Worm (Caenorhabditis elegans) whole organism, L3 larva: ENCODE measurements around the gene trpp-9.
A peak's percentile ranks its signal among the peaks of the same experiment; 100 is the strongest.

ENCODE experiments used
- nhr-237 ChIP-seq: fragments of 150-350 bp; optimal IDR thresholded peaks from 2 replicates; lab custom pipeline; 2014; ENCODE audit warnings: missing biosample characterization, missing genetic modification characterization
- nhr-25 ChIP-seq: sonication (generic microtip); optimal IDR thresholded peaks from 2 replicates; lab custom pipeline; 2017; ENCODE audit warnings: missing biosample characterization, missing genetic modification characterization
- skn-1 ChIP-seq: fragments of 150-350 bp; optimal IDR thresholded peaks from 2 replicates; lab custom pipeline; 2014; ENCODE audit warnings: missing biosample characterization, missing genetic modification characterization

DNA sequence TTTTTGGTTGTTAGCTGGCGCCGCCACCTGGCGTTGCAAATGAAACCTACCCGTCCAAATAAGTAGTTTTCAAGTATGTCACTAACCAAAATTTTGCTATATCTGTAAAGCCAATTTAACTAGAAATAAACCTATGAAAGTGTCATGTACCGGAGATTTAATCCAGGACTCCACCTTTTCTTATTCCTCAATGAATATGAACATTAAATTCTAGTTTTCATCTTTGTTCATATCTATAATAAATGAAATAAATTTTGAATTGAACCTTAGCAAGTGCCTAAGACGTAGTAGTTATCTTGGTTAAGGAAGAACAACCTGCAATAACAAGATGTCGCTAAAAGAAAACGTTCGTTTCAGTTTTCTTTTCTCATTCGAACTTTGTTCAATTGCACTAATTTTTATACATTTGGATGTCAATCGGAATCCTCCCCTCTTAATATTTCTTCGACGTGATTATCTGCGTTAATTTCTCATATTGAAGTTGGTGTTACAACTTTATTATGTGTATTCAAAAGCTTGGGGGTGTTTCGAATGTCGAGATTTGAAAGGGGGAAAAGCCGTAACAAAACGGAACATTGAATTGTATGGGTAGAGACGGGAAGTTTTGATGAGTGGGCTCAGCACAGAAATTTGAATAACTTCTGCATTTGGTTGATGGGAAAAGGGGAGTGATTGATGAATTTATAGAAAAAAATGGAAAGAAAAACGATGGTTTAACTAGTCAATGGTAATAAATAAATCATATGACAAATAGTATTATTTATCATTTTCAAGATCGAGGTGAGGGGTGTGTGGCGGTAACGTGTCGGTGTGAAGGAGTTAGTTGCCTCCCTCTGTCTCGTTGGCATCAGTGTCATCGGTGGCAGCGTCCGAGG is 39.7 kb downstream of the trpp-9 start:
- TF ChIP-seq nhr-25 (tag; lab: Kevin White, UChicago) (peak; percentile 63), skn-1 (peak; percentile 10), nhr-237 (tag; lab: Kevin White, UChicago) (no peak)
